Fruit fly (Drosophila melanogaster): Measurements from ENCODE around the gene CG11755.
A peak's percentile ranks its signal among the peaks of the same experiment; 100 is the strongest.

Gene CG11755

dm6 chr3R:8663668-8664283 is 12.9 kb upstream of the CG11755 start, which contains the start of gene CG8032 (continued):
- peak; percentile 29 for TF ChIP-seq Abd-B (GFP tag; optimal IDR thresholded peaks at IDR 0.05)
- peak; percentile 37 for TF ChIP-seq Dp (GFP tag; optimal IDR thresholded peaks at IDR 0.05)
- peak; percentile 44 for TF ChIP-seq jumu (GFP tag; optimal IDR thresholded peaks at IDR 0.05)
- TF ChIP-seq CG7987 (GFP tag; optimal IDR thresholded peaks at IDR 0.05): peak; percentile 9
- peak; percentile 62 for TF ChIP-seq row (GFP tag; IDR thresholded peaks at IDR 0.05)
- peak; percentile 72 for TF ChIP-seq CG9932 (GFP tag; IDR thresholded peaks at IDR 0.05)
- peak; percentile 74 for TF ChIP-seq CG3847 (GFP tag; IDR thresholded peaks at IDR 0.05)
- peak; percentile 46 for TF ChIP-seq CG13894 (tag; optimal IDR thresholded peaks at IDR 0.05)
- TF ChIP-seq Sry-δ (GFP tag; optimal IDR thresholded peaks at IDR 0.05): peak; percentile 94
- peak; percentile 70 for TF ChIP-seq CG10543 (GFP tag; optimal IDR thresholded peaks at IDR 0.05)
- no peak for TF ChIP-seq D19A (tag; optimal IDR thresholded peaks at IDR 0.05)
- TF ChIP-seq CG10274 (GFP tag; optimal IDR thresholded peaks at IDR 0.05): no peak
- peak; percentile 22 for TF ChIP-seq CG3163 (GFP tag; optimal IDR thresholded peaks at IDR 0.05)
- TF ChIP-seq tx (GFP tag; optimal IDR thresholded peaks at IDR 0.05): peak; percentile 57
- TF ChIP-seq CG11504 (tag; optimal IDR thresholded peaks at IDR 0.05): peak; percentile 41
- peak; percentile 33 for TF ChIP-seq Deaf1 (tag; optimal IDR thresholded peaks at IDR 0.05)
- peak; percentile 22; the same call in 1 of the 3 replicates for TF ChIP-seq H15 (GFP tag; IDR thresholded peaks at IDR 0.05)
- peak; percentile 44 for TF ChIP-seq kah (GFP tag; optimal IDR thresholded peaks at IDR 0.05)
- TF ChIP-seq ems (GFP tag; optimal IDR thresholded peaks at IDR 0.05): peak; percentile 44
- TF ChIP-seq croc (GFP tag; conservative IDR thresholded peaks at IDR 0.05): no peak
- peak; percentile 4 for TF ChIP-seq BtbVII (GFP tag; optimal IDR thresholded peaks at IDR 0.05)
- 0 out of 3 replicates have a peak, but pooled peaks have one; percentile 47 for TF ChIP-seq mld (GFP tag; IDR thresholded peaks at IDR 0.05; ENCODE audit: partially characterized antibody)
- peak; percentile 73 for TF ChIP-seq Lhr (GFP tag; optimal IDR thresholded peaks at IDR 0.05)
- no peak for TF ChIP-seq dan (GFP tag; IDR thresholded peaks at IDR 0.05)
- peak; percentile 43 for TF ChIP-seq CG2678 (tag; optimal IDR thresholded peaks at IDR 0.05)
- peak; percentile 0 for TF ChIP-seq Dad (GFP tag; optimal IDR thresholded peaks at IDR 0.05)
- TF ChIP-seq Mad (GFP tag; optimal IDR thresholded peaks at IDR 0.05): peak; percentile 54
- TF ChIP-seq seq (GFP tag; IDR thresholded peaks at IDR 0.05): no peak
- TF ChIP-seq hkb (optimal IDR thresholded peaks at IDR 0.05): no peak
- 0 out of 2 replicates have a peak, but pooled peaks have one; percentile 15 for TF ChIP-seq hkb (GFP tag; IDR thresholded peaks at IDR 0.05)
- no peak for TF ChIP-seq ERR (GFP tag; optimal IDR thresholded peaks at IDR 0.05)
- TF ChIP-seq exex (tag; optimal IDR thresholded peaks at IDR 0.05): peak; percentile 4
- TF ChIP-seq dmrt11E (tag; optimal IDR thresholded peaks at IDR 0.05): peak; percentile 0
- peak; percentile 37 for TF ChIP-seq zen (tag; optimal IDR thresholded peaks at IDR 0.05)
- peak in 1 of 2 experiments; percentile 12 for TF ChIP-seq insv (GFP tag; optimal IDR thresholded peaks at IDR 0.05)
- TF ChIP-seq Atf6 (GFP tag; IDR thresholded peaks at IDR 0.05): peak; percentile 39; the same call in 1 of the 2 replicates
- peak; percentile 50 for TF ChIP-seq Nf-YC (tag; optimal IDR thresholded peaks at IDR 0.05)
- TF ChIP-seq CG13123 (GFP tag; optimal IDR thresholded peaks at IDR 0.05): peak; percentile 7
- TF ChIP-seq stc (GFP tag; IDR thresholded peaks at IDR 0.05): 0 out of 2 replicates have a peak, but pooled peaks have one; percentile 11
- TF ChIP-seq CG4360 (GFP tag; IDR thresholded peaks at IDR 0.05): no peak
- TF ChIP-seq NC2β (GFP tag; optimal IDR thresholded peaks at IDR 0.05): peak; percentile 69
- TF ChIP-seq CG15011 (GFP tag; optimal IDR thresholded peaks at IDR 0.05): no peak
- no peak for TF ChIP-seq MTF-1 (GFP tag; optimal IDR thresholded peaks at IDR 0.05; ENCODE audit: borderline replicate concordance)
- peak; percentile 41; the same call in 1 of the 3 replicates for TF ChIP-seq vnd (GFP tag; IDR thresholded peaks at IDR 0.05; ENCODE audit: partially characterized antibody)
- peak; percentile 76 for TF ChIP-seq CG12155 (GFP tag; optimal IDR thresholded peaks at IDR 0.05)
- TF ChIP-seq Hmr (GFP tag; optimal IDR thresholded peaks at IDR 0.05): peak; percentile 27
- peak; percentile 20 for TF ChIP-seq pho (GFP tag; optimal IDR thresholded peaks at IDR 0.05)
- peak; percentile 77 for TF ChIP-seq Scr (GFP tag; IDR thresholded peaks at IDR 0.05; ENCODE audit: partially characterized antibody)
- no peak for TF ChIP-seq jing (GFP tag; optimal IDR thresholded peaks at IDR 0.05)

All from whole organism, embryonic.